Fruit fly (Drosophila melanogaster) whole organism, embryonic: Measurements from ENCODE around the gene 5-HT7.
A peak's percentile ranks its signal among the peaks of the same experiment; 100 is the strongest.

Experiments used
- CG10543 ChIP-seq: fragments of 200-800 bp; sonication (Bioruptor generic); optimal IDR thresholded peaks from 3 replicates; lab custom pipeline; 2017; ENCODE audit warnings: missing biosample characterization, mild to moderate bottlenecking, missing genetic modification characterization, moderate library complexity
- CG13296 ChIP-seq: fragments of 200-800 bp; sonication (Bioruptor generic); optimal IDR thresholded peaks from 3 replicates; lab custom pipeline; 2018; ENCODE audit warnings: missing biosample characterization, mild to moderate bottlenecking, missing genetic modification characterization
- CG15514 ChIP-seq: fragments of 200-800 bp; sonication (Bioruptor generic); optimal IDR thresholded peaks from 3 replicates; lab custom pipeline; 2017; ENCODE audit warnings: missing biosample characterization, missing genetic modification characterization, mild to moderate bottlenecking, moderate library complexity, missing genetic modification reagents
- CG15696 ChIP-seq: fragments of 200-800 bp; sonication (Bioruptor generic); optimal IDR thresholded peaks from 2 replicates; lab custom pipeline; 2019; ENCODE audit warnings: missing biosample characterization, mild to moderate bottlenecking, missing genetic modification characterization, moderate library complexity
- CG18262 ChIP-seq: fragments of 200-800 bp; optimal IDR thresholded peaks from 3 replicates; lab custom pipeline; 2019; ENCODE audit warnings: missing biosample characterization, mild to moderate bottlenecking, missing genetic modification characterization, moderate library complexity
- CG1832 ChIP-seq: fragments of 200-800 bp; sonication (Bioruptor generic); optimal IDR thresholded peaks from 2 replicates; lab custom pipeline; 2017; ENCODE audit warnings: missing biosample characterization, mild to moderate bottlenecking, missing genetic modification characterization, inconsistent platforms
- CG33213 ChIP-seq: fragments of 200-800 bp; sonication (Bioruptor generic); optimal IDR thresholded peaks from 3 replicates; lab custom pipeline; 2016; ENCODE audit warnings: missing biosample characterization, missing genetic modification characterization
- CG34422 ChIP-seq: fragments of 200-800 bp; sonication (Bioruptor generic); IDR thresholded peaks from 3 replicates; pipeline ENCODE4 v1.3.6; 2022; ENCODE audit warnings: missing biosample characterization, missing genetic modification characterization
- CG4617 ChIP-seq: fragments of 200-800 bp; sonication (Bioruptor generic); optimal IDR thresholded peaks from 3 replicates; lab custom pipeline; 2016; ENCODE audit warnings: missing biosample characterization, missing genetic modification characterization, borderline replicate concordance
- CG6272 ChIP-seq: fragments of 200-800 bp; sonication (Bioruptor generic); IDR thresholded peaks from 2 replicates; pipeline ENCODE4 v1.3.6; 2022; ENCODE audit warnings: missing biosample characterization, missing genetic modification characterization
- CG6689 ChIP-seq: fragments of 200-800 bp; sonication (Bioruptor generic); IDR thresholded peaks from 2 replicates; pipeline ENCODE4 v1.3.6; 2022; ENCODE audit warnings: missing biosample characterization, missing genetic modification characterization
- CG9797 ChIP-seq: fragments of 200-800 bp; sonication (Bioruptor generic); optimal IDR thresholded peaks from 3 replicates; lab custom pipeline; 2018; ENCODE audit warnings: missing biosample characterization, mild to moderate bottlenecking, missing genetic modification characterization
- CoRest ChIP-seq: fragments of 200-800 bp; sonication (Bioruptor generic); optimal IDR thresholded peaks from 3 replicates; lab custom pipeline; 2018; ENCODE audit warnings: missing biosample characterization, mild to moderate bottlenecking, missing genetic modification characterization, moderate library complexity
- CrebB ChIP-seq: fragments of 200-800 bp; sonication (Bioruptor generic); optimal IDR thresholded peaks from 3 replicates; lab custom pipeline; 2018; ENCODE audit warnings: missing biosample characterization, mild to moderate bottlenecking, missing genetic modification characterization
- D ChIP-seq, 2 experiments: fragments of 200-800 bp in 1 of 2; fragments of >200 bp in 1 of 2; sonication (Bioruptor generic) in 1 of 2; optimal IDR thresholded peaks; 2 replicates in 1 of 2; 3 replicates in 1 of 2; lab custom pipeline; 2017; ENCODE audit warnings: mild to moderate bottlenecking in 1 of 2, missing biosample characterization in 1 of 2, missing genetic modification characterization in 1 of 2, missing genetic modification reagents in 1 of 2
- GATAe ChIP-seq: fragments of 200-800 bp; sonication (Bioruptor generic); conservative IDR thresholded peaks from 2 replicates; pipeline ENCODE4 v1.3.6; 2022; ENCODE audit warnings: missing biosample characterization, missing genetic modification characterization
- Gug ChIP-seq: fragments of 200-800 bp; sonication (Bioruptor generic); IDR thresholded peaks from 4 replicates; pipeline ENCODE4 v1.3.6; 2022; ENCODE audit warnings: missing biosample characterization, missing genetic modification characterization
- HLH4C ChIP-seq: fragments of 200-800 bp; sonication (Bioruptor generic); IDR thresholded peaks from 3 replicates; pipeline ENCODE4 v1.3.6; 2022; ENCODE audit warnings: missing biosample characterization, missing genetic modification characterization; ENCODE audit not compliant: partially characterized antibody
- Hand ChIP-seq: fragments of 200-800 bp; sonication (Bioruptor generic); optimal IDR thresholded peaks from 2 replicates; lab custom pipeline; 2017; ENCODE audit warnings: mild to moderate bottlenecking, missing biosample characterization, missing genetic modification reagents, missing genetic modification characterization
- Kr ChIP-seq: fragments of 200-800 bp; sonication (Bioruptor generic); optimal IDR thresholded peaks from 2 replicates; lab custom pipeline; 2017; ENCODE audit warnings: missing biosample characterization, mild to moderate bottlenecking, missing genetic modification characterization
- Max ChIP-seq: fragments of 200-800 bp; sonication (Bioruptor generic); optimal IDR thresholded peaks from 2 replicates; lab custom pipeline; 2016; ENCODE audit warnings: missing biosample characterization, mild to moderate bottlenecking, missing genetic modification characterization
- Med ChIP-seq: fragments of 200-800 bp; sonication (Bioruptor generic); peaks from one replicate; lab custom pipeline; 2016; ENCODE audit warnings: missing biosample characterization, missing genetic modification characterization, mild to moderate bottlenecking, inconsistent platforms, moderate library complexity
- Mes4 ChIP-seq: fragments of 200-800 bp; sonication (Bioruptor generic); optimal IDR thresholded peaks from 2 replicates; lab custom pipeline; 2016; ENCODE audit warnings: missing biosample characterization, missing genetic modification characterization
- NFAT ChIP-seq: fragments of 200-800 bp; sonication (Bioruptor generic); IDR thresholded peaks from 2 replicates; pipeline ENCODE4 v1.3.6; 2022; ENCODE audit warnings: missing biosample characterization, missing genetic modification characterization
- NK7.1 ChIP-seq: fragments of 200-800 bp; sonication (Bioruptor generic); optimal IDR thresholded peaks from 3 replicates; lab custom pipeline; 2016; ENCODE audit warnings: missing biosample characterization, missing genetic modification characterization
- Nf-YC ChIP-seq: fragments of 200-800 bp; optimal IDR thresholded peaks from 3 replicates; lab custom pipeline; 2019; ENCODE audit warnings: missing biosample characterization, mild to moderate bottlenecking, missing genetic modification characterization, moderate library complexity
- Pdp1 ChIP-seq, 2 experiments: fragments of 200-800 bp; sonication (Bioruptor generic); optimal IDR thresholded peaks; 3 replicates each; lab custom pipeline; 2016; ENCODE audit warnings: missing biosample characterization in 2 of 2, missing genetic modification characterization in 2 of 2, mild to moderate bottlenecking in 1 of 2, moderate library complexity in 1 of 2
- Side ChIP-seq: fragments of 200-800 bp; sonication (Bioruptor generic); optimal IDR thresholded peaks from 2 replicates; lab custom pipeline; 2016; ENCODE audit warnings: missing biosample characterization, missing genetic modification characterization
- Vsx1 ChIP-seq: fragments of 200-800 bp; sonication (Bioruptor generic); optimal IDR thresholded peaks from 2 replicates; lab custom pipeline; 2017; ENCODE audit warnings: missing biosample characterization, mild to moderate bottlenecking, missing genetic modification characterization, missing genetic modification reagents
- cad ChIP-seq: fragments of >200 bp; optimal IDR thresholded peaks from 2 replicates; lab custom pipeline; 2017; ENCODE audit warnings: missing biosample characterization, missing genetic modification characterization
- crol ChIP-seq: fragments of 200-800 bp; sonication (Bioruptor generic); IDR thresholded peaks from 2 replicates; pipeline ENCODE4 v1.3.6; 2022; ENCODE audit warnings: missing biosample characterization, missing genetic modification characterization
- da ChIP-seq: fragments of 200-800 bp; sonication (Bioruptor generic); optimal IDR thresholded peaks from 2 replicates; lab custom pipeline; 2016; ENCODE audit warnings: missing biosample characterization, missing genetic modification characterization
- exex ChIP-seq: fragments of 200-800 bp; sonication (Bioruptor generic); optimal IDR thresholded peaks from 4 replicates; lab custom pipeline; 2018; ENCODE audit warnings: missing biosample characterization, mild to moderate bottlenecking, missing genetic modification characterization, moderate library complexity
- grn ChIP-seq: fragments of 200-800 bp; sonication (Bioruptor generic); optimal IDR thresholded peaks from 3 replicates; lab custom pipeline; 2017; ENCODE audit warnings: missing biosample characterization, missing genetic modification characterization
- gt ChIP-seq: fragments of 200-800 bp; sonication (Bioruptor generic); IDR thresholded peaks from 2 replicates; pipeline ENCODE4 v1.3.6; 2022; ENCODE audit warnings: missing biosample characterization, missing genetic modification characterization
- h ChIP-seq: fragments of >200 bp; optimal IDR thresholded peaks from 2 replicates; lab custom pipeline; 2017
- lab ChIP-seq: fragments of 200-800 bp; sonication (Bioruptor generic); optimal IDR thresholded peaks from 3 replicates; lab custom pipeline; 2017; ENCODE audit warnings: missing biosample characterization, missing genetic modification characterization, mild to moderate bottlenecking, moderate library complexity, missing genetic modification reagents
- pita ChIP-seq: fragments of 200-800 bp; sonication (Bioruptor generic); optimal IDR thresholded peaks from 2 replicates; lab custom pipeline; 2017; ENCODE audit warnings: missing biosample characterization, mild to moderate bottlenecking, missing genetic modification characterization
- pros ChIP-seq: fragments of 200-800 bp; sonication (Bioruptor generic); optimal IDR thresholded peaks from 3 replicates; lab custom pipeline; 2019; ENCODE audit warnings: missing biosample characterization, mild to moderate bottlenecking, missing genetic modification characterization, moderate library complexity
- sens ChIP-seq: fragments of 200-800 bp; sonication (Bioruptor generic); peaks from one replicate; lab custom pipeline; 2016; ENCODE audit warnings: missing biosample characterization, missing genetic modification characterization
- stwl ChIP-seq: fragments of 200-800 bp; sonication (Bioruptor generic); optimal IDR thresholded peaks from 3 replicates; lab custom pipeline; 2018; ENCODE audit warnings: missing biosample characterization, mild to moderate bottlenecking, missing genetic modification characterization, moderate library complexity
- sug ChIP-seq: fragments of 200-800 bp; optimal IDR thresholded peaks from 2 replicates; lab custom pipeline; 2019; ENCODE audit warnings: missing biosample characterization, mild to moderate bottlenecking, missing genetic modification characterization, moderate library complexity
- tll ChIP-seq, 2 experiments: fragments of 200-800 bp in 1 of 2; fragments of >200 bp in 1 of 2; sonication (Bioruptor generic) in 1 of 2; optimal IDR thresholded peaks; 2 replicates each; lab custom pipeline; 2017 to 2019; ENCODE audit warnings: missing biosample characterization in 2 of 2, missing genetic modification characterization in 2 of 2, mild to moderate bottlenecking in 1 of 2, moderate library complexity in 1 of 2
- twi ChIP-seq: fragments of 200-800 bp; optimal IDR thresholded peaks from 2 replicates; lab custom pipeline; 2019; ENCODE audit warnings: missing biosample characterization, mild to moderate bottlenecking, missing genetic modification characterization, moderate library complexity
- unpg ChIP-seq: fragments of 200-800 bp; sonication (Bioruptor generic); optimal IDR thresholded peaks from 3 replicates; lab custom pipeline; 2018; ENCODE audit warnings: missing biosample characterization, mild to moderate bottlenecking, missing genetic modification characterization, moderate library complexity
- wek ChIP-seq: fragments of 200-800 bp; sonication (Bioruptor generic); optimal IDR thresholded peaks from 3 replicates; lab custom pipeline; 2018; ENCODE audit warnings: missing biosample characterization, mild to moderate bottlenecking, missing genetic modification characterization, moderate library complexity

The 5-HT7 gene

dm6 chr3R:30926033-30926432 lies 90.6 kb downstream of the 5-HT7 start (continued):
- TF ChIP-seq CoRest (tag; lab: Kevin White, UChicago): no peak
- TF ChIP-seq CG4617: no peak
- TF ChIP-seq D (optimal IDR thresholded peaks at IDR 0.05; lab: Kevin White, UChicago): no peak
- TF ChIP-seq D (GFP tag; optimal IDR thresholded peaks at IDR 0.05; lab: Kevin White, UChicago): peak; percentile 8
- peak; percentile 34 for TF ChIP-seq Kr (GFP tag; lab: Kevin White, UChicago)
- no peak for TF ChIP-seq NK7.1
- TF ChIP-seq pros (GFP tag; lab: Kevin White, UChicago): peak; percentile 83

dm6 chr3R:30925436-30925835 lies 91.2 kb downstream of the 5-HT7 start:
- TF ChIP-seq Gug (GFP tag; lab: Robert Waterston, UW) (no peak), grn (peak; percentile 57), Med (GFP tag; lab: Kevin White, UChicago) (peak; percentile 7), CG34422 (GFP tag; lab: Robert Waterston, UW) (no peak), CG15696 (tag; lab: Kevin White, UChicago) (peak; percentile 1), lab (GFP tag; lab: Kevin White, UChicago) (peak; percentile 66), Vsx1 (GFP tag; lab: Kevin White, UChicago) (no peak)

dm6 chr3R:30923581-30923980 lies 93.1 kb downstream of the 5-HT7 start:
- TF ChIP-seq CG15514 (GFP tag; lab: Kevin White, UChicago) (no peak), Hand (GFP tag; lab: Kevin White, UChicago) (no peak), sug (tag; lab: Kevin White, UChicago) (peak; percentile 48), GATAe (GFP tag; lab: Robert Waterston, UW) (0 out of 2 replicates have a peak, but pooled peaks have one; percentile 12), sens (peak; percentile 13), exex (tag; lab: Kevin White, UChicago) (peak; percentile 85), lab (GFP tag; lab: Kevin White, UChicago) (peak; percentile 79), CG13296 (no peak), da (GFP tag; lab: Kevin White, UChicago) (no peak), CG10543 (GFP tag; lab: Kevin White, UChicago) (peak; percentile 17), unpg (GFP tag; lab: Kevin White, UChicago) (no peak)
- TF ChIP-seq, all 482 proteins: peak for 6

DNA sequence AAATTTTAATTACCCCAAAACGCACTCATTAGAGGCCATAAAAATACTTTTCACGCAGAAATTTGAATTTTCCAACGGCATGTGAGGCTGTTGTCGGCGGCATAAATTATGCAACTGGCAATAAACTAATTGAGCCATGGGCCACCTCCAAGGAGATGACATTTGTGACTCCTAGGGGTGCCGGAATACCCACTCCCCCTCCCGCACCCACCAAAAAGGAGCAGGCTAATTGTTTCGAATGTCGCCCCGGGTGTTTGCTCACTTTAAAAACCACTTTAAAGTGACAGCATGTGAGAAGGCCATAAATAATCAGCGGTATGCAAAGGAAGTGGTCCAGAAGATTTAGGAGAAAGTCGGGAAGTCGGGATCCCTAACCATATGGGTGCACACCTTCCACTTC lies 94.3 kb downstream of the 5-HT7 start:
- TF ChIP-seq pita (GFP tag; lab: Kevin White, UChicago) (no peak), CrebB (tag; lab: Kevin White, UChicago) (no peak), Nf-YC (tag; lab: Kevin White, UChicago) (no peak), tll (GFP tag; optimal IDR thresholded peaks at IDR 0.05; lab: Kevin White, UChicago) (no peak), stwl (tag; lab: Kevin White, UChicago) (no peak), crol (GFP tag; lab: Robert Waterston, UW) (peak; percentile 52; the same call in 1 of the 2 replicates), Max (no peak), CG6272 (GFP tag; lab: Robert Waterston, UW) (no peak), CG33213 (no peak), CG9797 (GFP tag; lab: Kevin White, UChicago) (no peak), NFAT (no peak), twi (tag; lab: Kevin White, UChicago) (peak; percentile 59), gt (GFP tag; lab: Robert Waterston, UW) (no peak), Side (GFP tag; lab: Kevin White, UChicago) (no peak), cad (GFP tag; lab: Kevin White, UChicago) (peak; percentile 9), h (lab: Kevin White, UChicago) (no peak), Pdp1 (GFP tag; optimal IDR thresholded peaks at IDR 0.05; lab: Kevin White, UChicago) (peak in 1 of 2 experiments; percentile 32), wek (GFP tag; lab: Kevin White, UChicago) (no peak), CG18262 (no peak), CG1832 (GFP tag; lab: Kevin White, UChicago) (no peak), CG6689 (GFP tag; lab: Robert Waterston, UW) (no peak), HLH4C (no peak), Mes4 (GFP tag; lab: Kevin White, UChicago) (no peak)
